Fruit fly (Drosophila melanogaster) whole organism, embryonic: ENCODE measurements around the gene gdl.

Experiments used
- ATbp ChIP-seq: fragments of 200-800 bp; sonication (Bioruptor generic); optimal IDR thresholded peaks from 2 replicates; lab custom pipeline; 2017; ENCODE audit warnings: missing biosample characterization, mild to moderate bottlenecking, missing genetic modification characterization, missing genetic modification reagents
- Antp ChIP-seq: fragments of 200-800 bp; sonication (Bioruptor generic); optimal IDR thresholded peaks from 3 replicates; lab custom pipeline; 2016; ENCODE audit warnings: missing biosample characterization, missing genetic modification characterization
- Blimp-1 ChIP-seq: fragments of 200-800 bp; sonication (Bioruptor generic); optimal IDR thresholded peaks from 3 replicates; lab custom pipeline; 2018; ENCODE audit warnings: missing biosample characterization, missing genetic modification characterization, mild to moderate bottlenecking, moderate library complexity, missing genetic modification reagents
- CG10147 ChIP-seq: fragments of 200-800 bp; sonication (Bioruptor generic); optimal IDR thresholded peaks from 2 replicates; lab custom pipeline; 2019; ENCODE audit warnings: missing biosample characterization, mild to moderate bottlenecking, missing genetic modification characterization, moderate library complexity
- CG10209 ChIP-seq: fragments of 200-800 bp; sonication (Bioruptor generic); optimal IDR thresholded peaks from 3 replicates; lab custom pipeline; 2017; ENCODE audit warnings: missing biosample characterization, mild to moderate bottlenecking, missing genetic modification characterization, missing genetic modification reagents
- CG10321 ChIP-seq: fragments of 200-800 bp; sonication (Bioruptor generic); IDR thresholded peaks from 2 replicates; pipeline ENCODE4 v1.3.6; 2022; ENCODE audit warnings: missing biosample characterization, missing genetic modification characterization
- CG10366 ChIP-seq: fragments of 200-800 bp; sonication (Bioruptor generic); IDR thresholded peaks from 2 replicates; pipeline ENCODE4 v1.3.6; 2022; ENCODE audit warnings: missing biosample characterization, missing genetic modification characterization
- CG11247 ChIP-seq: fragments of 200-800 bp; sonication (Bioruptor generic); IDR thresholded peaks from 2 replicates; pipeline ENCODE4 v1.3.6; 2022; ENCODE audit warnings: missing biosample characterization, missing genetic modification characterization
- CG11696 ChIP-seq: fragments of 200-800 bp; sonication (Bioruptor generic); IDR thresholded peaks from 2 replicates; pipeline ENCODE4 v1.3.6; 2022; ENCODE audit warnings: missing biosample characterization, missing genetic modification characterization
- CG13123 ChIP-seq: fragments of 200-800 bp; sonication (Bioruptor generic); optimal IDR thresholded peaks from 2 replicates; lab custom pipeline; 2016; ENCODE audit warnings: missing biosample characterization, missing genetic modification characterization
- CG13424 ChIP-seq: fragments of 200-800 bp; sonication (Bioruptor generic); optimal IDR thresholded peaks from 2 replicates; lab custom pipeline; 2019; ENCODE audit warnings: missing biosample characterization, mild to moderate bottlenecking, missing genetic modification characterization, moderate library complexity
- CG13775 ChIP-seq: fragments of 200-800 bp; sonication (Bioruptor generic); optimal IDR thresholded peaks from 3 replicates; lab custom pipeline; 2017; ENCODE audit warnings: missing biosample characterization, mild to moderate bottlenecking, missing genetic modification characterization
- CG14860 ChIP-seq: fragments of 200-800 bp; sonication (Bioruptor generic); IDR thresholded peaks from 3 replicates; pipeline ENCODE4 v1.3.6; 2022; ENCODE audit warnings: missing biosample characterization, missing genetic modification characterization; ENCODE audit not compliant: partially characterized antibody
- CG15011 ChIP-seq: fragments of 200-800 bp; sonication (Bioruptor generic); optimal IDR thresholded peaks from 3 replicates; lab custom pipeline; 2018; ENCODE audit warnings: missing biosample characterization, mild to moderate bottlenecking, missing genetic modification characterization
- CG1647 ChIP-seq: fragments of 200-800 bp; sonication (Bioruptor generic); optimal IDR thresholded peaks from 3 replicates; lab custom pipeline; 2016; ENCODE audit warnings: missing biosample characterization, missing genetic modification characterization
- CG16779 ChIP-seq: fragments of 200-800 bp; sonication (Bioruptor generic); IDR thresholded peaks from 2 replicates; pipeline ENCODE4 v1.3.6; 2022; ENCODE audit warnings: missing biosample characterization, missing genetic modification characterization
- CG17361 ChIP-seq: fragments of 200-800 bp; sonication (Bioruptor generic); IDR thresholded peaks from 3 replicates; pipeline ENCODE4 v1.3.6; 2022; ENCODE audit warnings: missing biosample characterization, missing genetic modification characterization
- CG32767 ChIP-seq: fragments of 200-800 bp; sonication (Bioruptor generic); IDR thresholded peaks from 2 replicates; pipeline ENCODE4 v1.3.6; 2022; ENCODE audit warnings: missing biosample characterization, missing genetic modification characterization
- CG3838 ChIP-seq: fragments of 200-800 bp; sonication (Bioruptor generic); optimal IDR thresholded peaks from 3 replicates; lab custom pipeline; 2016; ENCODE audit warnings: missing biosample characterization, missing genetic modification characterization
- CG4328 ChIP-seq: fragments of 200-800 bp; sonication (Bioruptor generic); optimal IDR thresholded peaks from 3 replicates; lab custom pipeline; 2017; ENCODE audit warnings: missing biosample characterization, missing genetic modification reagents, missing genetic modification characterization
- CG7357 ChIP-seq: fragments of 200-800 bp; sonication (Bioruptor generic); IDR thresholded peaks from 3 replicates; pipeline ENCODE4 v1.3.6; 2022; ENCODE audit warnings: missing biosample characterization, missing genetic modification characterization
- CG7987 ChIP-seq: fragments of 200-800 bp; sonication (Bioruptor generic); optimal IDR thresholded peaks from 2 replicates; lab custom pipeline; 2018; ENCODE audit warnings: missing biosample characterization, mild to moderate bottlenecking, missing genetic modification characterization, moderate library complexity
- CG8290 ChIP-seq, 3 experiments: fragments of 200-800 bp; sonication (Bioruptor generic); optimal IDR thresholded peaks; 2 replicates each; lab custom pipeline; 2016 to 2019; ENCODE audit warnings: missing biosample characterization in 3 of 3, missing genetic modification characterization in 3 of 3, mild to moderate bottlenecking in 2 of 3, moderate library complexity in 1 of 3
- Dad ChIP-seq: fragments of 200-800 bp; sonication (Bioruptor generic); optimal IDR thresholded peaks from 3 replicates; lab custom pipeline; 2016; ENCODE audit warnings: missing biosample characterization, missing genetic modification characterization
- Dref ChIP-seq: fragments of 200-800 bp; sonication (Bioruptor generic); IDR thresholded peaks from 2 replicates; pipeline ENCODE4 v1.3.6; 2022; ENCODE audit warnings: missing biosample characterization, missing genetic modification characterization
- Ets65A ChIP-seq: fragments of 200-800 bp; sonication (Bioruptor generic); peaks from one replicate; lab custom pipeline; 2016; ENCODE audit warnings: missing biosample characterization, missing genetic modification characterization
- Hsf ChIP-seq: fragments of 200-800 bp; sonication (Bioruptor generic); optimal IDR thresholded peaks from 3 replicates; lab custom pipeline; 2016; ENCODE audit warnings: missing biosample characterization, missing genetic modification characterization
- MESR4 ChIP-seq: fragments of 200-800 bp; sonication (Bioruptor generic); optimal IDR thresholded peaks from 2 replicates; lab custom pipeline; 2018; ENCODE audit warnings: missing biosample characterization, mild to moderate bottlenecking, missing genetic modification characterization, moderate library complexity
- Med ChIP-seq: fragments of 200-800 bp; sonication (Bioruptor generic); peaks from one replicate; lab custom pipeline; 2016; ENCODE audit warnings: missing biosample characterization, missing genetic modification characterization, mild to moderate bottlenecking, inconsistent platforms, moderate library complexity
- Oaz ChIP-seq: fragments of 200-800 bp; sonication (Bioruptor generic); IDR thresholded peaks from 2 replicates; pipeline ENCODE4 v1.3.6; 2022; ENCODE audit warnings: missing biosample characterization, missing genetic modification characterization
- PHDP ChIP-seq: fragments of 200-800 bp; sonication (Bioruptor generic); optimal IDR thresholded peaks from 3 replicates; lab custom pipeline; 2018; ENCODE audit warnings: missing biosample characterization, mild to moderate bottlenecking, missing genetic modification characterization, moderate library complexity
- Rx ChIP-seq: fragments of 200-800 bp; sonication (Bioruptor generic); IDR thresholded peaks from 2 replicates; pipeline ENCODE4 v1.3.6; 2022; ENCODE audit warnings: missing biosample characterization, missing genetic modification characterization
- Six4 ChIP-seq: fragments of 200-800 bp; sonication (Bioruptor generic); optimal IDR thresholded peaks from 2 replicates; lab custom pipeline; 2016; ENCODE audit warnings: missing biosample characterization, missing genetic modification characterization
- Xrp1 ChIP-seq: fragments of 200-800 bp; sonication (Bioruptor generic); IDR thresholded peaks from 2 replicates; pipeline ENCODE4 v1.3.6; 2022; ENCODE audit warnings: missing biosample characterization, missing genetic modification characterization
- ara ChIP-seq: fragments of 200-800 bp; sonication (Bioruptor generic); IDR thresholded peaks from 2 replicates; pipeline ENCODE4 v1.3.6; 2022; ENCODE audit warnings: missing biosample characterization, missing genetic modification characterization
- bab2 ChIP-seq: fragments of 200-800 bp; sonication (Bioruptor generic); optimal IDR thresholded peaks from 2 replicates; lab custom pipeline; 2016; ENCODE audit warnings: missing biosample characterization, missing genetic modification characterization
- dmrt99B ChIP-seq: fragments of 200-800 bp; sonication (Bioruptor generic); optimal IDR thresholded peaks from 2 replicates; lab custom pipeline; 2018; ENCODE audit warnings: missing biosample characterization, mild to moderate bottlenecking, missing genetic modification characterization, moderate library complexity
- gem ChIP-seq: fragments of 200-800 bp; sonication (Bioruptor generic); optimal IDR thresholded peaks from 2 replicates; lab custom pipeline; 2019; ENCODE audit warnings: missing biosample characterization, mild to moderate bottlenecking, missing genetic modification characterization, moderate library complexity
- gsb-n ChIP-seq: fragments of 200-800 bp; sonication (Bioruptor generic); optimal IDR thresholded peaks from 3 replicates; lab custom pipeline; 2018; ENCODE audit warnings: missing biosample characterization, mild to moderate bottlenecking, missing genetic modification characterization
- gt ChIP-seq: fragments of 200-800 bp; sonication (Bioruptor generic); IDR thresholded peaks from 2 replicates; pipeline ENCODE4 v1.3.6; 2022; ENCODE audit warnings: missing biosample characterization, missing genetic modification characterization
- klu ChIP-seq: fragments of 200-800 bp; sonication (Bioruptor generic); IDR thresholded peaks from 2 replicates; pipeline ENCODE4 v1.3.6; 2022; ENCODE audit warnings: missing biosample characterization, missing genetic modification characterization
- lov ChIP-seq, 2 experiments: fragments of 200-800 bp in 1 of 2; fragments of >200 bp in 1 of 2; sonication (Bioruptor generic) in 1 of 2; IDR thresholded peaks in 1 of 2; optimal IDR thresholded peaks in 1 of 2; 2 replicates in 1 of 2; 3 replicates in 1 of 2; pipeline versions ENCODE4 v1.3.6 to Lab custom; 2017 to 2022; ENCODE audit warnings: missing biosample characterization in 1 of 2, missing genetic modification characterization in 1 of 2
- mld ChIP-seq: fragments of 200-800 bp; sonication (Bioruptor generic); IDR thresholded peaks from 3 replicates; pipeline ENCODE4 v1.3.6; 2022; ENCODE audit warnings: missing biosample characterization, missing genetic modification characterization; ENCODE audit not compliant: partially characterized antibody
- pzg ChIP-seq: fragments of 200-800 bp; sonication (Bioruptor generic); optimal IDR thresholded peaks from 3 replicates; lab custom pipeline; 2018; ENCODE audit warnings: missing biosample characterization, mild to moderate bottlenecking, missing genetic modification characterization, moderate library complexity
- sens-2 ChIP-seq: fragments of 200-800 bp; sonication (Bioruptor generic); IDR thresholded peaks from 2 replicates; pipeline ENCODE4 v1.3.6; 2022; ENCODE audit warnings: missing biosample characterization, missing genetic modification characterization
- tll ChIP-seq, 2 experiments: fragments of 200-800 bp in 1 of 2; fragments of >200 bp in 1 of 2; sonication (Bioruptor generic) in 1 of 2; optimal IDR thresholded peaks; 2 replicates each; lab custom pipeline; 2017 to 2019; ENCODE audit warnings: missing biosample characterization in 2 of 2, missing genetic modification characterization in 2 of 2, mild to moderate bottlenecking in 1 of 2, moderate library complexity in 1 of 2
- trem ChIP-seq: fragments of 200-800 bp; optimal IDR thresholded peaks from 3 replicates; lab custom pipeline; 2019; ENCODE audit warnings: missing biosample characterization, mild to moderate bottlenecking, missing genetic modification characterization, moderate library complexity
- wdn ChIP-seq: fragments of 200-800 bp; sonication (Bioruptor generic); IDR thresholded peaks from 2 replicates; pipeline ENCODE4 v1.3.6; 2022; ENCODE audit warnings: missing biosample characterization, missing genetic modification characterization

The gdl gene

DNA sequence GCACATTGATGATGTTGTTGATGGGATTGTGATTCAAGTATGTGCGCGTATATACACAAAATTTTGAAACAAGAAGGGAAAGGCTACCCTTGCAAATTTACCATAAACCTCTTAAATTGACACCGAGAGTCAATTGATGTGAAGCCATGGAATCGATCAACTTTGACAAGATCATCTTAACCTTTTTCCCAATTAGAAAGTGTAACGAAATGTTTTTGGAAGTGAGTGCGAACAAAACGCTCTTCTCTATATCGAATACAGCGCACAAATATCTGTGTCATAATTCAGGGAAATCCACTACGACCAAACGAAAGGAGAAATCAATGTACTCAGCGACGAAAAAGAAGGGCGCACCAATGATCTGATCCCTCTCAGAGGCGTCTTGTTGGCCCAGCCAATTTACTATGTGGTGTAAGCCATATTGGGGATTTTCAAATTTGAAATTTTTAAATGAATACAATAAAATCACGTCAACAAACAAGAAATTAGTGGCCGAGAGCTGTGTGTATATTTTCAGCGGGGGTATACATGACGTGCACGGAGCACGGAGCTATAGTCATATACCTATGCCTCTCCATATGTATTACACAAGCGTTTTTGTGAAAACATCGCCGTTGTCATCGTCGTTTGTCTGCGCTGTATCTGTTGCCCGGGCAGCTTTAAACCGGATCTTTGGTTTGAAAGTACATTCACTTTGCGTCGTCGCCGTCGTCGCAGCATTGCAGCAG is 24.3 kb downstream of the gdl start (continued):
- peak; percentile 50 for TF ChIP-seq Xrp1
- TF ChIP-seq bab2: peak; percentile 33
- TF ChIP-seq wdn (GFP tag; lab: Robert Waterston, UW): no peak
- peak; percentile 59 for TF ChIP-seq gsb-n
- peak; percentile 36 for TF ChIP-seq ATbp (GFP tag; lab: Kevin White, UChicago)
- peak; percentile 40; the same call in 1 of the 2 replicates for TF ChIP-seq sens-2 (GFP tag; lab: Robert Waterston, UW)
- TF ChIP-seq CG8290 (GFP tag; optimal IDR thresholded peaks at IDR 0.05; lab: Kevin White, UChicago): no peak
- peak in 1 of 2 experiments; percentile 40 for TF ChIP-seq CG8290 (tag; optimal IDR thresholded peaks at IDR 0.05; lab: Kevin White, UChicago)
- TF ChIP-seq CG4328 (GFP tag; lab: Kevin White, UChicago): peak; percentile 12
- peak; percentile 35 for TF ChIP-seq Rx
- TF ChIP-seq dmrt99B (tag; lab: Kevin White, UChicago): peak; percentile 81
- TF ChIP-seq Six4 (GFP tag; lab: Kevin White, UChicago): peak; percentile 23
- TF ChIP-seq CG1647 (GFP tag; lab: Kevin White, UChicago): peak; percentile 22
- TF ChIP-seq Blimp-1 (GFP tag; lab: Kevin White, UChicago): peak; percentile 58
- TF ChIP-seq Dref (GFP tag; lab: Robert Waterston, UW): no peak
- peak; percentile 33 for TF ChIP-seq PHDP (tag; lab: Kevin White, UChicago)
- TF ChIP-seq lov (optimal IDR thresholded peaks at IDR 0.05; lab: Kevin White, UChicago): no peak
- TF ChIP-seq lov (GFP tag; IDR thresholded peaks at IDR 0.05; lab: Robert Waterston, UW): no peak
- TF ChIP-seq CG15011 (GFP tag; lab: Kevin White, UChicago): no peak
- no peak for TF ChIP-seq MESR4 (GFP tag; lab: Kevin White, UChicago)
- no peak for TF ChIP-seq CG10321 (GFP tag; lab: Robert Waterston, UW)
- TF ChIP-seq gt (GFP tag; lab: Robert Waterston, UW): no peak
- TF ChIP-seq Med (GFP tag; lab: Kevin White, UChicago): peak; percentile 86
- TF ChIP-seq CG7987 (GFP tag; lab: Kevin White, UChicago): peak; percentile 31
- 0 out of 2 replicates have a peak, but pooled peaks have one; percentile 3 for TF ChIP-seq CG16779 (GFP tag; lab: Robert Waterston, UW)
- no peak for TF ChIP-seq CG17361 (GFP tag; lab: Robert Waterston, UW)
- TF ChIP-seq CG11247: peak; percentile 14; the same call in 1 of the 2 replicates
- peak; percentile 38 for TF ChIP-seq Antp (GFP tag; lab: Kevin White, UChicago)
- no peak for TF ChIP-seq CG3838 (GFP tag; lab: Kevin White, UChicago)
- TF ChIP-seq tll (GFP tag; optimal IDR thresholded peaks at IDR 0.05; lab: Kevin White, UChicago): no peak
- TF ChIP-seq gem: peak; percentile 45
- TF ChIP-seq Dad (GFP tag; lab: Kevin White, UChicago): no peak
- TF ChIP-seq Oaz: no peak
- peak; percentile 20 for TF ChIP-seq CG10209 (GFP tag; lab: Kevin White, UChicago)
- no peak for TF ChIP-seq Hsf
- peak; percentile 49 for TF ChIP-seq CG13424 (tag; lab: Kevin White, UChicago)
- no peak for TF ChIP-seq pzg (GFP tag; lab: Kevin White, UChicago)
- TF ChIP-seq CG13123 (GFP tag; lab: Kevin White, UChicago): peak; percentile 14
- TF ChIP-seq klu (GFP tag; lab: Robert Waterston, UW): no peak
- no peak for TF ChIP-seq mld (GFP tag; lab: Robert Waterston, UW)
- TF ChIP-seq CG10147 (GFP tag; lab: Kevin White, UChicago): no peak
- TF ChIP-seq CG11696 (GFP tag; lab: Robert Waterston, UW): peak; percentile 28; the same call in 1 of the 2 replicates
- TF ChIP-seq CG10366: no peak
- TF ChIP-seq CG7357: 0 out of 3 replicates have a peak, but pooled peaks have one; percentile 8
- TF ChIP-seq CG13775 (GFP tag; lab: Kevin White, UChicago): no peak
- TF ChIP-seq Ets65A (GFP tag; lab: Kevin White, UChicago): peak; percentile 85
- TF ChIP-seq CG32767 (GFP tag; lab: Robert Waterston, UW): 0 out of 2 replicates have a peak, but pooled peaks have one; percentile 48
- TF ChIP-seq trem (tag; lab: Kevin White, UChicago): peak; percentile 8
- no peak for TF ChIP-seq CG14860 (GFP tag; lab: Robert Waterston, UW)
- peak; percentile 59 for TF ChIP-seq ara (GFP tag; lab: Robert Waterston, UW)
